Fruit fly (Drosophila melanogaster) whole organism, embryonic: Measurements from ENCODE around the gene CG33158.

ENCODE experiments used
- ATbp ChIP-seq: fragments of 200-800 bp; sonication (Bioruptor generic); optimal IDR thresholded peaks from 2 replicates; lab custom pipeline; 2017; ENCODE audit warnings: missing biosample characterization, mild to moderate bottlenecking, missing genetic modification characterization, missing genetic modification reagents
- Abd-B ChIP-seq: fragments of 200-800 bp; sonication (Bioruptor generic); optimal IDR thresholded peaks from 2 replicates; lab custom pipeline; 2018; ENCODE audit warnings: missing biosample characterization, mild to moderate bottlenecking, missing genetic modification characterization, moderate library complexity
- Atf-2 ChIP-seq: fragments of 200-800 bp; sonication (Bioruptor generic); optimal IDR thresholded peaks from 2 replicates; lab custom pipeline; 2016; ENCODE audit warnings: missing biosample characterization, missing genetic modification characterization
- CG10274 ChIP-seq: fragments of 200-800 bp; sonication (Bioruptor generic); optimal IDR thresholded peaks from 3 replicates; lab custom pipeline; 2017; ENCODE audit warnings: missing biosample characterization, mild to moderate bottlenecking, missing genetic modification characterization
- CG10654 ChIP-seq: fragments of 200-800 bp; sonication (Bioruptor generic); optimal IDR thresholded peaks from 2 replicates; lab custom pipeline; 2016; ENCODE audit warnings: missing biosample characterization, missing genetic modification characterization
- CG10959 ChIP-seq: fragments of 200-800 bp; sonication (Bioruptor generic); IDR thresholded peaks from 2 replicates; pipeline ENCODE4 v1.3.6; 2022; ENCODE audit warnings: missing biosample characterization, missing genetic modification characterization
- CG12155 ChIP-seq: fragments of 200-800 bp; sonication (Bioruptor generic); optimal IDR thresholded peaks from 3 replicates; lab custom pipeline; 2016; ENCODE audit warnings: missing biosample characterization, missing genetic modification characterization
- CG12219 ChIP-seq: fragments of 200-800 bp; sonication (Bioruptor generic); optimal IDR thresholded peaks from 3 replicates; lab custom pipeline; 2018; ENCODE audit warnings: missing biosample characterization, mild to moderate bottlenecking, missing genetic modification characterization
- CG12236 ChIP-seq: fragments of 200-800 bp; sonication (Bioruptor generic); optimal IDR thresholded peaks from 2 replicates; lab custom pipeline; 2016; ENCODE audit warnings: missing biosample characterization, missing genetic modification characterization
- CG15479 ChIP-seq: fragments of 200-800 bp; sonication (Bioruptor generic); optimal IDR thresholded peaks from 3 replicates; lab custom pipeline; 2019; ENCODE audit warnings: missing biosample characterization, mild to moderate bottlenecking, missing genetic modification characterization, moderate library complexity
- CG1603 ChIP-seq: fragments of 200-800 bp; sonication (Bioruptor generic); optimal IDR thresholded peaks from 2 replicates; lab custom pipeline; 2019; ENCODE audit warnings: missing biosample characterization, mild to moderate bottlenecking, missing genetic modification characterization, moderate library complexity
- CG17802 ChIP-seq: fragments of 200-800 bp; sonication (Bioruptor generic); optimal IDR thresholded peaks from 2 replicates; lab custom pipeline; 2018; ENCODE audit warnings: missing biosample characterization, mild to moderate bottlenecking, missing genetic modification characterization, moderate library complexity
- CG18011 ChIP-seq: fragments of 200-800 bp; sonication (Bioruptor generic); optimal IDR thresholded peaks from 2 replicates; lab custom pipeline; 2017; ENCODE audit warnings: missing biosample characterization, missing genetic modification characterization, mild to moderate bottlenecking, moderate library complexity, missing genotype
- CG2202 ChIP-seq: fragments of 200-800 bp; sonication (Bioruptor generic); optimal IDR thresholded peaks from 2 replicates; lab custom pipeline; 2018; ENCODE audit warnings: missing biosample characterization, mild to moderate bottlenecking, missing genetic modification characterization
- CG2678 ChIP-seq: fragments of 200-800 bp; sonication (Bioruptor generic); optimal IDR thresholded peaks from 3 replicates; lab custom pipeline; 2019; ENCODE audit warnings: missing biosample characterization, mild to moderate bottlenecking, missing genetic modification characterization, moderate library complexity
- CG30403 ChIP-seq: fragments of 200-800 bp; sonication (Bioruptor generic); optimal IDR thresholded peaks from 3 replicates; lab custom pipeline; 2016; ENCODE audit warnings: missing biosample characterization, missing genetic modification characterization
- CG33557 ChIP-seq: fragments of 200-800 bp; sonication (Bioruptor generic); optimal IDR thresholded peaks from 2 replicates; lab custom pipeline; 2019; ENCODE audit warnings: missing biosample characterization, mild to moderate bottlenecking, missing genetic modification characterization, moderate library complexity
- CG3407 ChIP-seq: fragments of 200-800 bp; sonication (Bioruptor generic); optimal IDR thresholded peaks from 2 replicates; lab custom pipeline; 2018; ENCODE audit warnings: missing biosample characterization, mild to moderate bottlenecking, missing genetic modification characterization
- CG4282 ChIP-seq: fragments of 200-800 bp; sonication (Bioruptor generic); optimal IDR thresholded peaks from 2 replicates; lab custom pipeline; 2016; ENCODE audit warnings: missing biosample characterization, missing genetic modification characterization
- CG4404 ChIP-seq: fragments of 200-800 bp; sonication (Bioruptor generic); IDR thresholded peaks from 2 replicates; pipeline ENCODE4 v1.3.6; 2022; ENCODE audit warnings: missing biosample characterization, missing genetic modification characterization
- CG4820 ChIP-seq: fragments of 200-800 bp; sonication (Bioruptor generic); optimal IDR thresholded peaks from 3 replicates; lab custom pipeline; 2016; ENCODE audit warnings: missing biosample characterization, missing genetic modification characterization
- CG6654 ChIP-seq: fragments of 200-800 bp; sonication (Bioruptor generic); optimal IDR thresholded peaks from 2 replicates; lab custom pipeline; 2017; ENCODE audit warnings: missing biosample characterization, mild to moderate bottlenecking, missing genetic modification characterization
- CG7786 ChIP-seq: fragments of 200-800 bp; sonication (Bioruptor generic); optimal IDR thresholded peaks from 2 replicates; lab custom pipeline; 2016; ENCODE audit warnings: missing biosample characterization, missing genetic modification characterization
- Elba2 ChIP-seq: fragments of 200-800 bp; sonication (Bioruptor generic); optimal IDR thresholded peaks from 3 replicates; lab custom pipeline; 2016; ENCODE audit warnings: missing biosample characterization, missing genetic modification characterization
- HLH3B ChIP-seq: fragments of 200-800 bp; sonication (Bioruptor generic); IDR thresholded peaks from 2 replicates; pipeline ENCODE4 v1.3.6; 2022; ENCODE audit warnings: missing biosample characterization, missing genetic modification characterization
- Hand ChIP-seq: fragments of 200-800 bp; sonication (Bioruptor generic); optimal IDR thresholded peaks from 2 replicates; lab custom pipeline; 2017; ENCODE audit warnings: mild to moderate bottlenecking, missing biosample characterization, missing genetic modification reagents, missing genetic modification characterization
- Lhr ChIP-seq: fragments of 200-800 bp; sonication (Bioruptor generic); optimal IDR thresholded peaks from 3 replicates; lab custom pipeline; 2017; ENCODE audit warnings: mild to moderate bottlenecking, missing biosample characterization, missing genetic modification reagents, missing genetic modification characterization
- Lim3 ChIP-seq: fragments of 200-800 bp; sonication (Bioruptor generic); IDR thresholded peaks from 2 replicates; pipeline ENCODE4 v1.3.6; 2022; ENCODE audit warnings: missing biosample characterization, missing genetic modification characterization
- Rx ChIP-seq: fragments of 200-800 bp; sonication (Bioruptor generic); IDR thresholded peaks from 2 replicates; pipeline ENCODE4 v1.3.6; 2022; ENCODE audit warnings: missing biosample characterization, missing genetic modification characterization
- Sry-δ ChIP-seq: fragments of 200-800 bp; sonication (Bioruptor generic); optimal IDR thresholded peaks from 2 replicates; lab custom pipeline; 2016; ENCODE audit warnings: missing biosample characterization, missing genetic modification characterization
- TFAM ChIP-seq: fragments of 200-800 bp; sonication (Bioruptor generic); optimal IDR thresholded peaks from 2 replicates; lab custom pipeline; 2017; ENCODE audit warnings: missing biosample characterization, missing genetic modification characterization, inconsistent platforms
- az2 ChIP-seq: fragments of 200-800 bp; sonication (Bioruptor generic); optimal IDR thresholded peaks from 3 replicates; lab custom pipeline; 2016; ENCODE audit warnings: missing biosample characterization, missing genetic modification characterization
- chif ChIP-seq, 2 experiments: fragments of 200-800 bp; sonication (Bioruptor generic); optimal IDR thresholded peaks; 3 replicates each; lab custom pipeline; 2016; ENCODE audit warnings: missing biosample characterization in 2 of 2, missing genetic modification characterization in 2 of 2
- chinmo ChIP-seq: fragments of 200-800 bp; sonication (Bioruptor generic); IDR thresholded peaks from 4 replicates; pipeline ENCODE4 v1.3.6; 2022; ENCODE audit warnings: missing biosample characterization, missing genetic modification characterization; ENCODE audit not compliant: partially characterized antibody
- cwo ChIP-seq: fragments of 200-800 bp; sonication (Bioruptor generic); optimal IDR thresholded peaks from 3 replicates; lab custom pipeline; 2017; ENCODE audit warnings: missing biosample characterization, missing genetic modification characterization, mild to moderate bottlenecking, moderate library complexity, missing genetic modification reagents
- emc ChIP-seq: fragments of 200-800 bp; sonication (Bioruptor generic); optimal IDR thresholded peaks from 2 replicates; lab custom pipeline; 2016; ENCODE audit warnings: missing biosample characterization, missing genetic modification characterization
- fd64A ChIP-seq: fragments of 200-800 bp; sonication (Bioruptor generic); optimal IDR thresholded peaks from 3 replicates; lab custom pipeline; 2018; ENCODE audit warnings: missing biosample characterization, mild to moderate bottlenecking, missing genetic modification characterization
- fu2 ChIP-seq: fragments of 200-800 bp; sonication (Bioruptor generic); optimal IDR thresholded peaks from 2 replicates; lab custom pipeline; 2016; ENCODE audit warnings: missing biosample characterization, missing genetic modification characterization
- ind ChIP-seq: fragments of 200-800 bp; sonication (Bioruptor generic); optimal IDR thresholded peaks from 3 replicates; lab custom pipeline; 2016; ENCODE audit warnings: missing biosample characterization, missing genetic modification characterization
- kay ChIP-seq: fragments of 200-800 bp; sonication (Bioruptor generic); optimal IDR thresholded peaks from 2 replicates; lab custom pipeline; 2016; ENCODE audit warnings: missing biosample characterization, missing genetic modification characterization
- lbe ChIP-seq: fragments of 200-800 bp; sonication (Bioruptor generic); optimal IDR thresholded peaks from 2 replicates; lab custom pipeline; 2016; ENCODE audit warnings: missing biosample characterization, mild to moderate bottlenecking, missing genetic modification characterization
- lilli ChIP-seq: fragments of 200-800 bp; sonication (Bioruptor generic); optimal IDR thresholded peaks from 3 replicates; lab custom pipeline; 2016; ENCODE audit warnings: missing biosample characterization, missing genetic modification characterization
- lov ChIP-seq, 2 experiments: fragments of 200-800 bp in 1 of 2; fragments of >200 bp in 1 of 2; sonication (Bioruptor generic) in 1 of 2; IDR thresholded peaks in 1 of 2; optimal IDR thresholded peaks in 1 of 2; 2 replicates in 1 of 2; 3 replicates in 1 of 2; pipeline versions ENCODE4 v1.3.6 to Lab custom; 2017 to 2022; ENCODE audit warnings: missing biosample characterization in 1 of 2, missing genetic modification characterization in 1 of 2
- mam ChIP-seq: fragments of 200-800 bp; sonication (Bioruptor generic); optimal IDR thresholded peaks from 3 replicates; lab custom pipeline; 2016; ENCODE audit warnings: missing biosample characterization, missing genetic modification characterization
- prd ChIP-seq, 3 experiments: fragments of >200 bp in 2 of 3; fragments of 200-800 bp in 1 of 3; sonication (Bioruptor generic) in 1 of 3; optimal IDR thresholded peaks in 2 of 3; IDR thresholded peaks in 1 of 3; 2 replicates in 2 of 3; 3 replicates in 1 of 3; pipeline versions ENCODE4 v1.3.6 to Lab custom; 2017 to 2022; ENCODE audit warnings: missing biosample characterization in 1 of 3, missing genetic modification characterization in 1 of 3
- pros ChIP-seq: fragments of 200-800 bp; sonication (Bioruptor generic); optimal IDR thresholded peaks from 3 replicates; lab custom pipeline; 2019; ENCODE audit warnings: missing biosample characterization, mild to moderate bottlenecking, missing genetic modification characterization, moderate library complexity
- ro ChIP-seq: fragments of 200-800 bp; sonication (Bioruptor generic); IDR thresholded peaks from 2 replicates; pipeline ENCODE4 v1.3.6; 2022; ENCODE audit warnings: missing biosample characterization, missing genetic modification characterization
- tio ChIP-seq: fragments of 200-800 bp; sonication (Bioruptor generic); optimal IDR thresholded peaks from 2 replicates; lab custom pipeline; 2017; ENCODE audit warnings: missing biosample characterization, missing genetic modification characterization, inconsistent platforms
- unpg ChIP-seq: fragments of 200-800 bp; sonication (Bioruptor generic); optimal IDR thresholded peaks from 3 replicates; lab custom pipeline; 2018; ENCODE audit warnings: missing biosample characterization, mild to moderate bottlenecking, missing genetic modification characterization, moderate library complexity
- wek ChIP-seq: fragments of 200-800 bp; sonication (Bioruptor generic); optimal IDR thresholded peaks from 3 replicates; lab custom pipeline; 2018; ENCODE audit warnings: missing biosample characterization, mild to moderate bottlenecking, missing genetic modification characterization, moderate library complexity

The CG33158 gene

DNA sequence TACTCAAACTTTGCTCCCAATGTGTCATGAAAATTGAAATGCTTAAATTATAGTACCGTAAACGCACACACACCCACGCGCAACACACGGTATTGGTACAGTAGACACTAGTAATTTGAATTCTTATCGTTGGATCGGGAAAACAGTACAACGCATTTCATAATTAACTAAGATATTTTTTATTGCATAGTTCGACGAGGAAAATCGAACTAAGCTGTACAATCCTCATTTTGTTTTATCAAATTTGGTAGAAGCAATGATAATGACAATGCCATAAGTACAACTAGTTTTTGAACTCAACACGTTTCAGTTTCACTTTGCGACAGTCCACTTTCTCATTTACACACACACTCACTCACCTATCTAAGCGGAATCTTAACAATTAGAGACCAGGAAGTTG, 38.6 kb upstream of the CG33158 start (continued):
- TF ChIP-seq TFAM (GFP tag; lab: Kevin White, UChicago) (no peak), CG1603 (tag; lab: Kevin White, UChicago) (peak; percentile 78), CG12219 (GFP tag; lab: Kevin White, UChicago) (peak; percentile 65), CG18011 (GFP tag; lab: Kevin White, UChicago) (no peak), CG4282 (GFP tag; lab: Kevin White, UChicago) (no peak), CG4404 (GFP tag; lab: Robert Waterston, UW) (peak; percentile 22; the same call in 1 of the 2 replicates), emc (GFP tag; lab: Kevin White, UChicago) (no peak), HLH3B (GFP tag; lab: Robert Waterston, UW) (peak; percentile 60), wek (no peak), lov (optimal IDR thresholded peaks at IDR 0.05; lab: Kevin White, UChicago) (no peak), lov (GFP tag; IDR thresholded peaks at IDR 0.05; lab: Robert Waterston, UW) (no peak), mam (GFP tag; lab: Kevin White, UChicago) (peak; percentile 63), lilli (GFP tag; lab: Kevin White, UChicago) (peak; percentile 76), CG30403 (peak; percentile 71), Hand (peak; percentile 40), CG12236 (GFP tag; lab: Kevin White, UChicago) (no peak), CG10959 (GFP tag; lab: Robert Waterston, UW) (peak; percentile 36; the same call in 1 of the 2 replicates), Lim3 (GFP tag; lab: Robert Waterston, UW) (no peak), fd64A (GFP tag; lab: Kevin White, UChicago) (peak; percentile 23), prd (optimal IDR thresholded peaks at IDR 0.05; lab: Kevin White, UChicago) (no peak), prd (GFP tag; IDR thresholded peaks at IDR 0.05; lab: Robert Waterston, UW) (peak; percentile 67; the same call in 2 of the 3 replicates), chif (GFP tag; optimal IDR thresholded peaks at IDR 0.05; lab: Kevin White, UChicago) (peak; percentile 32 to 62), CG17802 (tag; lab: Kevin White, UChicago) (peak; percentile 11), Rx (no peak), CG4820 (GFP tag; lab: Kevin White, UChicago) (peak; percentile 27), ro (GFP tag; lab: Robert Waterston, UW) (no peak), Atf-2 (peak; percentile 25), Abd-B (GFP tag; lab: Kevin White, UChicago) (peak; percentile 21), ind (GFP tag; lab: Kevin White, UChicago) (peak; percentile 76), CG3407 (peak; percentile 28), CG10274 (GFP tag; lab: Kevin White, UChicago) (peak; percentile 45), CG15479 (GFP tag; lab: Kevin White, UChicago) (peak; percentile 20), chinmo (no peak), Sry-δ (GFP tag; lab: Kevin White, UChicago) (no peak), CG10654 (GFP tag; lab: Kevin White, UChicago) (peak; percentile 30), CG33557 (GFP tag; lab: Kevin White, UChicago) (peak; percentile 61), tio (GFP tag; lab: Kevin White, UChicago) (no peak), unpg (GFP tag; lab: Kevin White, UChicago) (peak; percentile 74), CG2678 (tag; lab: Kevin White, UChicago) (peak; percentile 87), cwo (GFP tag; lab: Kevin White, UChicago) (no peak), lbe (GFP tag; lab: Kevin White, UChicago) (no peak), ATbp (GFP tag; lab: Kevin White, UChicago) (no peak), CG2202 (tag; lab: Kevin White, UChicago) (peak; percentile 28), fu2 (GFP tag; lab: Kevin White, UChicago) (peak; percentile 50), kay (peak; percentile 25), Elba2 (GFP tag; lab: Kevin White, UChicago) (no peak), CG7786 (GFP tag; lab: Kevin White, UChicago) (peak; percentile 75), CG6654 (GFP tag; lab: Kevin White, UChicago) (no peak), az2 (GFP tag; lab: Kevin White, UChicago) (peak; percentile 57), CG12155 (peak; percentile 55), Lhr (GFP tag; lab: Kevin White, UChicago) (no peak), pros (GFP tag; lab: Kevin White, UChicago) (peak; percentile 0)
